Worm (Caenorhabditis elegans) whole organism, late embryonic: ENCODE measurements around the gene catp-2.

Experiments
- C38D4.7 ChIP-seq: fragments of 200-800 bp; sonication (Bioruptor generic); optimal IDR thresholded peaks from 2 replicates; lab custom pipeline; 2018; ENCODE audit warnings: mild to moderate bottlenecking, missing genetic modification characterization, moderate library complexity, missing compliant biosample characterization
- dve-1 ChIP-seq: sonication (generic microtip); optimal IDR thresholded peaks from 2 replicates; lab custom pipeline; 2017; ENCODE audit warnings: antibody characterized with exemption, mild to moderate bottlenecking, missing genetic modification characterization, missing compliant biosample characterization
- nfya-1 ChIP-seq: sonication (generic microtip); optimal IDR thresholded peaks from 2 replicates; lab custom pipeline; 2017; ENCODE audit warnings: missing genetic modification characterization, mild to moderate bottlenecking, missing compliant biosample characterization, antibody characterized with exemption, moderate library complexity

DNA sequence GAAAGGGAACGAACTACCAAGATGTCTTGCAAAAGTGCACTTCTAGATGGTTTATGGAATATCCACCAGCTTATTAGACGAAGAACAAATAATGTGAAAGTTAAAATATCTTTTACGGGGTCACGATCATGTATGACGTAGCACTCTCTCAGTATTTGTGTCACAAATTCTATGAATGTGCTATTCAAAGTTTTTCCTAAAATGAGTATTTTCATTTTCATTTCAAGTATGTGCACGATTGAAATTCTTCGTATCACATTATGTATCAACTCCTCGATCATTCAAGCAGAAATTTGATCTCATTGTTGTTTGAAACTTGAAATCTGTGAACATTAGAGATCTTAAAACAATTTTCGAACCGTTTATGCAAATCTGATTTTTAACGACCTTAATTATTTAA, 43.0 kb downstream of the catp-2 start:
- no peak for TF ChIP-seq dve-1
- no peak for TF ChIP-seq nfya-1 (tag; lab: Kevin White, UChicago)
- TF ChIP-seq C38D4.7 (GFP tag; lab: Kevin White, UChicago), result no peak
